Worm (Caenorhabditis elegans) whole organism, L4 larva: ENCODE data around the gene mec-5.

ENCODE experiments used
- ama-1 ChIP-seq: fragments of 150-350 bp; optimal IDR thresholded peaks from 2 replicates; lab custom pipeline; 2014; ENCODE audit warnings: inconsistent platforms, mixed read lengths
- ceh-20 ChIP-seq: fragments of 200-800 bp; sonication (Bioruptor generic); IDR thresholded peaks from 2 replicates; pipeline ENCODE4 v1.3.6; 2022; ENCODE audit warnings: missing genetic modification reagents, missing genetic modification characterization, missing compliant biosample characterization
- ceh-82 ChIP-seq: sonication (generic microtip); optimal IDR thresholded peaks from 2 replicates; lab custom pipeline; 2017; ENCODE audit warnings: missing biosample characterization, missing genetic modification characterization
- egl-27 ChIP-seq: sonication (generic microtip); optimal IDR thresholded peaks from 3 replicates; lab custom pipeline; 2017; ENCODE audit warnings: missing biosample characterization, missing genetic modification reagents, missing genetic modification characterization
- lin-1 ChIP-seq: fragments of 200-800 bp; sonication (Bioruptor generic); IDR thresholded peaks from 2 replicates; pipeline ENCODE4 v1.3.6; 2022; ENCODE audit warnings: missing genetic modification reagents, missing genetic modification characterization, missing compliant biosample characterization
- lin-29 ChIP-seq: fragments of 200-800 bp; sonication (Bioruptor generic); IDR thresholded peaks from 2 replicates; pipeline ENCODE4 v1.3.6; 2022; ENCODE audit warnings: missing genetic modification reagents, missing genetic modification characterization, missing compliant biosample characterization
- nhr-11 ChIP-seq: fragments of 150-350 bp; optimal IDR thresholded peaks from 2 replicates; lab custom pipeline; 2014; ENCODE audit warnings: missing biosample characterization, missing genetic modification characterization
- set-16 ChIP-seq: fragments of 200-800 bp; sonication (Bioruptor generic); IDR thresholded peaks from 2 replicates; pipeline ENCODE4 v1.3.6; 2022; ENCODE audit warnings: missing genetic modification reagents, missing genetic modification characterization, missing compliant biosample characterization
- spr-1 ChIP-seq: sonication (generic microtip); optimal IDR thresholded peaks from 2 replicates; lab custom pipeline; 2016; ENCODE audit warnings: mild to moderate bottlenecking, missing genetic modification characterization, missing compliant biosample characterization
- unc-62 ChIP-seq, 3 experiments: fragments of 150-350 bp in 1 of 3; sonication (generic microtip); optimal IDR thresholded peaks in 2 of 3; peaks in 1 of 3; 1 replicate in 1 of 3; 2 replicates in 2 of 3; lab custom pipeline; 2014 to 2017; ENCODE audit warnings: missing biosample characterization in 3 of 3, missing genetic modification characterization in 3 of 3, missing genetic modification reagents in 3 of 3, missing genotype in 1 of 3

DNA sequence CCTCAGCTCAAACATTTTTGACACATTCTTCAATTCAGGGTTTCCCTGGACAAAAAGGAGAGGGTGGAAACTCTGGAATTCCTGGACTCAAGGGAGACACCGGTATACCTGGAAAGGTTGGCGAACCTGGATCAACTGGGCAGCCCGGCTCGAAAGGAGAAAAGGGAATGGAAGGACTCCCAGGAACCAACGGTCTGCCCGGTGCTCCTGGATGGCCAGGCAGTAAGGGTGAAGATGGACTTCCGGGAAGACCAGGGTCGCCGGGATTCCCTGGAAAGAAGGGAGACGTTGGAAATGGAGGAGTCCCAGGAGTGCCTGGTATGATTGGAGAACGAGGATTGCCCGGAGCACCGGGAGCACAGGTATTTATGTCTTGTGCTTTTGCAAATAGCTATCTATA is 2.0 kb downstream of the mec-5 start:
- TF ChIP-seq set-16 (GFP tag; lab: Robert Waterston, UW) (peak; percentile 87), nhr-11 (tag; lab: Kevin White, UChicago) (no peak), lin-29 (GFP tag; lab: Robert Waterston, UW) (no peak), lin-1 (GFP tag; lab: Robert Waterston, UW) (no peak), ceh-82 (no peak), ceh-20 (GFP tag; lab: Robert Waterston, UW) (no peak), unc-62 (GFP tag; optimal IDR thresholded peaks at IDR 0.05 in 1 of 2; lab: Kevin White, UChicago) (no peak), unc-62 (tag; optimal IDR thresholded peaks at IDR 0.05; lab: Kevin White, UChicago) (no peak), egl-27 (tag; lab: Kevin White, UChicago) (no peak), spr-1 (no peak), ama-1 (lab: Kevin White, UChicago) (no peak)
